Worm (Caenorhabditis elegans) whole organism, L3 larva: ENCODE results near the gene C34F11.2.

Experiments used
- ZK546.5 ChIP-seq: sonication (generic microtip); optimal IDR thresholded peaks from 2 replicates; lab custom pipeline; 2017; ENCODE audit warnings: missing biosample characterization, missing genetic modification characterization
- ceh-9 ChIP-seq: sonication (generic microtip); optimal IDR thresholded peaks from 2 replicates; lab custom pipeline; 2018; ENCODE audit warnings: missing biosample characterization, missing genetic modification characterization
- egl-27 ChIP-seq: sonication (generic microtip); optimal IDR thresholded peaks from 4 replicates; lab custom pipeline; 2017; ENCODE audit warnings: missing biosample characterization, missing genetic modification reagents, missing genetic modification characterization
- egl-5 ChIP-seq: fragments of 150-350 bp; optimal IDR thresholded peaks from 2 replicates; lab custom pipeline; 2017; ENCODE audit warnings: missing biosample characterization, missing genetic modification reagents, missing genetic modification characterization, inconsistent platforms
- elt-1 ChIP-seq: fragments of 150-350 bp; optimal IDR thresholded peaks from 2 replicates; lab custom pipeline; 2014; ENCODE audit warnings: missing biosample characterization, missing genetic modification characterization
- elt-2 ChIP-seq: sonication (generic microtip); optimal IDR thresholded peaks from 2 replicates; lab custom pipeline; 2016; ENCODE audit warnings: missing genetic modification reagents, mild to moderate bottlenecking, missing genetic modification characterization, missing compliant biosample characterization
- fkh-10 ChIP-seq: sonication (generic microtip); optimal IDR thresholded peaks from 2 replicates; lab custom pipeline; 2017; ENCODE audit warnings: missing biosample characterization, missing genetic modification reagents, missing genetic modification characterization
- fkh-2 ChIP-seq: fragments of 150-350 bp; optimal IDR thresholded peaks from 2 replicates; lab custom pipeline; 2014; ENCODE audit warnings: missing biosample characterization, missing genetic modification reagents, missing genetic modification characterization
- fos-1 ChIP-seq: fragments of 150-350 bp; optimal IDR thresholded peaks from 2 replicates; lab custom pipeline; 2014; ENCODE audit warnings: missing biosample characterization, missing genetic modification characterization
- hmg-11 ChIP-seq: sonication (generic microtip); optimal IDR thresholded peaks from 2 replicates; lab custom pipeline; 2016; ENCODE audit warnings: missing genetic modification characterization, missing compliant biosample characterization
- lsy-12 ChIP-seq: sonication (generic microtip); optimal IDR thresholded peaks from 2 replicates; lab custom pipeline; 2016; ENCODE audit warnings: mild to moderate bottlenecking, missing genetic modification characterization, missing compliant biosample characterization
- nfya-1 ChIP-seq: sonication (generic microtip); optimal IDR thresholded peaks from 2 replicates; lab custom pipeline; 2017; ENCODE audit warnings: missing genetic modification characterization, mild to moderate bottlenecking, missing compliant biosample characterization, antibody characterized with exemption, moderate library complexity; ENCODE audit not compliant: insufficient read depth
- nhr-12 ChIP-seq: fragments of 150-350 bp; optimal IDR thresholded peaks from 2 replicates; lab custom pipeline; 2014; ENCODE audit warnings: missing biosample characterization, missing genetic modification characterization
- nhr-23 ChIP-seq: fragments of 150-350 bp; optimal IDR thresholded peaks from 2 replicates; lab custom pipeline; 2014; ENCODE audit warnings: missing biosample characterization, missing genetic modification reagents, missing genetic modification characterization
- nhr-237 ChIP-seq: fragments of 150-350 bp; optimal IDR thresholded peaks from 2 replicates; lab custom pipeline; 2014; ENCODE audit warnings: missing biosample characterization, missing genetic modification characterization
- nhr-25 ChIP-seq: sonication (generic microtip); optimal IDR thresholded peaks from 2 replicates; lab custom pipeline; 2017; ENCODE audit warnings: missing biosample characterization, missing genetic modification characterization
- nhr-28 ChIP-seq: fragments of 150-350 bp; optimal IDR thresholded peaks from 2 replicates; lab custom pipeline; 2014; ENCODE audit warnings: missing biosample characterization, missing genetic modification characterization
- skn-1 ChIP-seq: fragments of 150-350 bp; optimal IDR thresholded peaks from 2 replicates; lab custom pipeline; 2014; ENCODE audit warnings: missing biosample characterization, missing genetic modification characterization
- snpc-4 ChIP-seq: fragments of 150-350 bp; optimal IDR thresholded peaks from 2 replicates; lab custom pipeline; 2014; ENCODE audit warnings: missing biosample characterization, missing genetic modification characterization
- tbx-2 ChIP-seq: sonication (generic microtip); optimal IDR thresholded peaks from 2 replicates; lab custom pipeline; 2016; ENCODE audit warnings: mild to moderate bottlenecking, missing genetic modification characterization, missing compliant biosample characterization
- unc-62 ChIP-seq: fragments of 150-350 bp; sonication (generic microtip); optimal IDR thresholded peaks from 4 replicates; lab custom pipeline; 2014; ENCODE audit warnings: missing biosample characterization, missing genetic modification reagents, missing genetic modification characterization
- ztf-4 ChIP-seq: fragments of 150-350 bp; optimal IDR thresholded peaks from 2 replicates; lab custom pipeline; 2014; ENCODE audit warnings: missing biosample characterization, missing genetic modification characterization

Gene C34F11.2

DNA sequence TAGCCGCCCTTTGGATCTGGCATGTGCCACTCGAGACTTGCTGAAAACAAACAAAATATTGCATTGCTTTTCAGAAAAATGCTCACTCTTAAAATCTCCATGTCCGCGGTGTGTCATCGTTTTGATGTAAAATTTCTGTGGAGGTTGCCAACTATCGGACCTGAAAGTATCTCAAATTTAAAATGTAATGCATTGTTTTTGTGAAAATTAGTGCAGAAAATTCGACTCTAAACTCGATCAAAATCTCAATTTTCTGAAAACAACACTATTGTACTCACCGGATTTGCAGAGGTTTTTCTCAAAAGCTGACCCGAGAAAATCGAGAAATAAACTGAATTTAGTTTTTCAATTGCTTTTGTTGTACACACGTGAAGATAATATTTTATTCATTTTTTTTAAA lies 29.5 kb downstream of the C34F11.2 start, which contains the start of gene T16D1.1:
TSS of gene T16D1.1 (minus strand) at position 101 of the 400 bp plus-strand sequence.
- TF ChIP-seq egl-5 (no peak), nhr-12 (no peak), ceh-9 (no peak), snpc-4 (tag; lab: Kevin White, UChicago) (no peak), fkh-10 (GFP tag; lab: Kevin White, UChicago) (no peak)

DNA sequence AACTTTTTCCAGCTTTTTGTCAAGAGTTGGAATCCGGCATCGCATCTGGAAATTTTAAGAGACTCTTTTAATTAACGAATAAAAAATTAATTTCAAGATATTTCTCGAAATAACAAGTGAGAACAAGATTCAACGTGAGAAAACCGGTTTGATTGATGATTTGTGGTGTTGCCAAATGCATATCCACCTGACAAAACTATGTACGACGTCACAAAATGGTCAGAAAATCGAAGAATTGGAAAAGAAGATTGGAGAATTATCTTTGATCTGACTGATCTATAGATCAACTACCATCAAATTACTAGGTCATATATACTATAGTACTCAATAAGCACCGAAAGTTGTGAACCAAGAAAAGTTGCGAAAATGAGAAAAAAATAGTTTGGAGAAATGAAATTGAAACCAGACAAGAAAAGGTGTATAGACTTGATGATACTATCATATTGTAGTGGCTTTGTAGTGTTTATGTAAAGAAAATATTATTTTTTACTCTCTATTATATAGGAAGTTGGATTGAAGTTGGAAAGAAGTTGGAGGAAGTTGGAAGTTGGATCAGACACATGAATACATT lies 34.8 kb downstream of the C34F11.2 start, which contains the start of gene ptr-6:
TSS of gene ptr-6 (minus strand) at position 47 of the 571 bp plus-strand sequence.
- TF ChIP-seq nhr-23 (tag; lab: Kevin White, UChicago) (peak; percentile 28), nhr-25 (peak; percentile 37), nhr-28 (tag; lab: Kevin White, UChicago) (no peak), fos-1 (no peak)
- TF ChIP-seq, all 47 proteins: peak for 2

DNA sequence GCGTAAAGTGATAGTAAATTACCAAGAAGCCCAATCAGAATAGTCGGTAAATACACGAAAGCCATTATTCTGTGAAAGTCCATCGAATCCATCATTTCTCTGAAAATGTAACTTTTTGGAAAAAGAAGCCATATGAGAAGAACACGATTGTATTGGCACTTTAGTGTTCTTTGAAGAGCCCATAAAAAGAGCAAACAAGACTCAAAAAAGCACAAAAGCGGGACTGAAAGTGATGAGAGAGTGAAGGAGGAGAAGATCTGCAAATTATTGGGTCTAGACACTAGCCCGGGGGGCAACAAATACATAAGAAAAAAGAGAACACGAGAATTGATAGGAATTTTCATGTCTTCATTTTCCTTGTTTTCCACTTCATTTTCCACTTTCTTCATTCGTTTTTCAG lies 43.4 kb downstream of the C34F11.2 start, which contains the start of gene frpr-4:
TSS of gene frpr-4 (minus strand) at position 101 of the 400 bp plus-strand sequence.
- no peak for TF ChIP-seq nhr-237 (tag; lab: Kevin White, UChicago)
- TF ChIP-seq nhr-23 (tag; lab: Kevin White, UChicago), result no peak
- TF ChIP-seq hmg-11 (tag; lab: Kevin White, UChicago), result no peak
- no peak for TF ChIP-seq fos-1
- TF ChIP-seq elt-1 (tag; lab: Kevin White, UChicago), result no peak
- no peak for TF ChIP-seq fkh-2 (tag; lab: Kevin White, UChicago)
- TF ChIP-seq elt-2 (tag; lab: Kevin White, UChicago), result no peak
- no peak for TF ChIP-seq lsy-12
- TF ChIP-seq ztf-4, result no peak
- no peak for TF ChIP-seq unc-62 (GFP tag; lab: Kevin White, UChicago)
- TF ChIP-seq tbx-2 (tag; lab: Kevin White, UChicago), result no peak
- TF ChIP-seq egl-27 (tag; lab: Kevin White, UChicago), result no peak
- TF ChIP-seq ZK546.5, result no peak
- no peak for TF ChIP-seq nfya-1 (tag; lab: Kevin White, UChicago)
- TF ChIP-seq skn-1 (tag; lab: Kevin White, UChicago), result no peak
